Worm (Caenorhabditis elegans): ENCODE results near the gene egl-26.
A peak's percentile ranks its signal among the peaks of the same experiment; 100 is the strongest.

egl-26 gene

DNA sequence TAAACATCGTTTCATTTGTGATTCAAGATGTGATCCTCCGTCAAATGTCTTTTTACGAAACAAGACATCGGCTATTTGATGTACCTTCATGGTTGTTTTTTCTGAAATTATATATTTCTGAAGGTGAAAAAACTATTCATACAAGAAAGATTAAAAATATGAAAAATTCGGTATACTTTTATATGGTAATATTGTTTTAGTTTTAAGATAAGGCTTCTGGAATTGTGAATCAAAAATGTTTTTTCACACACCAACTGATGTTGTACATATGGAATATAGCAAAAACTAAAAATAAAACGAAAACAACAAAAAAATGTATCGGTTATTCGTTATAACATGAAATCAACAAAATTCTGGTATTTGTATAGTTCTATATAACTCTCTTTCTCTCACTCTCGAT, 32.2 kb upstream of the egl-26 start, which contains the start of gene F23F1.6:
F23F1.6 (minus strand) TSS at position 101 of the 400 bp plus-strand sequence.
- TF ChIP-seq unc-55 (GFP tag; optimal IDR thresholded peaks at IDR 0.05) (no peak), hlh-8 (tag; optimal IDR thresholded peaks at IDR 0.05) (no peak), ceh-9 (tag; optimal IDR thresholded peaks at IDR 0.05) (no peak), ama-1 (optimal IDR thresholded peaks at IDR 0.05) (no peak), ztf-16 (tag; optimal IDR thresholded peaks at IDR 0.05) (no peak), sox-4 (tag; optimal IDR thresholded peaks at IDR 0.05) (no peak), ceh-2 (tag; optimal IDR thresholded peaks at IDR 0.05) (no peak), ceh-18 (tag; optimal IDR thresholded peaks at IDR 0.05) (no peak), ref-2 (tag; optimal IDR thresholded peaks at IDR 0.05) (no peak), nfya-1 (tag; optimal IDR thresholded peaks at IDR 0.05) (no peak), odd-2 (tag; optimal IDR thresholded peaks at IDR 0.05) (no peak), mec-3 (tag; optimal IDR thresholded peaks at IDR 0.05; ENCODE audit: borderline replicate concordance) (no peak), pax-1 (tag; optimal IDR thresholded peaks at IDR 0.05) (no peak), pha-2 (tag; optimal IDR thresholded peaks at IDR 0.05) (no peak)

DNA sequence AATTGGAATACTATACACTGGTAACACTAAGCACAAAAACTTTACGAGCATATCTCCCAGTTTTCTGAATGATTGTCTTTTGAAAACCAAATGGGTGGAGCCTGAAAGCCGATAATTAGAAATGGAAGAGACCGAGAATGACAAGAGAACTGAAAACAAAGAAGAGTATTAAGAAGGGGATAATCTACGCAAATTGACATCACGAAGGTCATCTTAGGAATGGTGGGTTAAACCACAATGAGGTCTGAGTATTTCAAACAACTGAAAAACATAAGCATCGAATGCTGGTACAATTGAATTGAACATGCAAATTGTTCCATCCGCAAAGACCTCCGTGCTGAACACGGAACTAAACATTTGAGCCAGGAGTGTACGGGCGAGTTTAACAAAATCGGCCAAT, 30.0 kb upstream of the egl-26 start, which contains the start of gene spp-24:
spp-24 (minus strand) TSS at position 101 of the 400 bp plus-strand sequence.
- no peak for TF ChIP-seq pha-2 (tag; optimal IDR thresholded peaks at IDR 0.05)

DNA sequence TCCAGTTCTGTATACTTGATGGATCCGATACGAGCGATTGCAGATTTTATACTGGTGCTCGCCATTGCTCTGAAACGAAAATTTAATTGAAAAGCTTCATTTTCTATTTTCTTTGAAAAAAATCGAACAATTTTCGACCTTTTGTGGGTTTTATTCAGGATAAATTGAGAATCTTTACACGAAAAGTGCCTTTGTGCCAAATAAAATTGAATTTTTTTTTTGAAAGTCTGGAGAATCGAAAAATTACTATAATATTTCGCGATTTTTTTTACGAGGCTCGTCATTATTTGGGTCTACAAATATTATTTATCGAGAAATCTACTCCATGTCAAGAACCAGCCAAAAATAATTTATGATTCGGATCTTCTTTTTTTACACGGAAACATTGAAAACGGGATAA, 27.5 kb upstream of the egl-26 start, which contains the start of gene F23F1.10:
F23F1.10 (minus strand) TSS at position 69 of the 400 bp plus-strand sequence.
- no peak for TF ChIP-seq elt-2 (tag; optimal IDR thresholded peaks at IDR 0.05)
- no peak for TF ChIP-seq ceh-19 (GFP tag; optimal IDR thresholded peaks at IDR 0.05)

DNA sequence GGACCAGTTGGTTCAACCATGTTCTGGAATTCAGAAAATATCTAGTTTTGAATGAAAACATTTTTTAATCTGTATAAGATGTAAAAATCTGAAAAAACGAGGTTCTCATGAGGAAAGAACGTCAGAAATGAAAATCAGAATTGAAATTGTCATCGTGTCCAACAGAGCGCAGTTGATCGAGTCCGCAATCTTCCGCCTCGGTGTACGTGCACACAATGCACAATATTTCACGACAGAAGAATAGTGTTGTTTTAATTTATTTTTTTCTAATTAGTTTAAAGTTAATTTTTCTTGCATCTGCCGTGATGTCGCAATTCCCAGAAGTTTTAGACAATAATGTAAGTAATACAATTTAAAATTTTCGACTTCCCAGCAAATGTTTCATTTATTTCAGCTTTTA, 25.8 kb upstream of the egl-26 start, which contains the start of gene nfyc-1:
nfyc-1 (plus strand) TSS at position 268 of the 400 bp plus-strand sequence.
- TF ChIP-seq nfya-1 (tag; optimal IDR thresholded peaks at IDR 0.05), result peak; percentile 28
- TF ChIP-seq unc-86 (tag; optimal IDR thresholded peaks at IDR 0.05), result no peak
- no peak for TF ChIP-seq F13H6.1 (tag; optimal IDR thresholded peaks at IDR 0.05)
- no peak for TF ChIP-seq hlh-8 (tag; optimal IDR thresholded peaks at IDR 0.05)
- peak; percentile 76 for TF ChIP-seq unc-42 (tag; optimal IDR thresholded peaks at IDR 0.05)
- TF ChIP-seq unc-55 (GFP tag; optimal IDR thresholded peaks at IDR 0.05), result peak; percentile 36
- no peak for TF ChIP-seq hlh-15 (tag; optimal IDR thresholded peaks at IDR 0.05)

DNA sequence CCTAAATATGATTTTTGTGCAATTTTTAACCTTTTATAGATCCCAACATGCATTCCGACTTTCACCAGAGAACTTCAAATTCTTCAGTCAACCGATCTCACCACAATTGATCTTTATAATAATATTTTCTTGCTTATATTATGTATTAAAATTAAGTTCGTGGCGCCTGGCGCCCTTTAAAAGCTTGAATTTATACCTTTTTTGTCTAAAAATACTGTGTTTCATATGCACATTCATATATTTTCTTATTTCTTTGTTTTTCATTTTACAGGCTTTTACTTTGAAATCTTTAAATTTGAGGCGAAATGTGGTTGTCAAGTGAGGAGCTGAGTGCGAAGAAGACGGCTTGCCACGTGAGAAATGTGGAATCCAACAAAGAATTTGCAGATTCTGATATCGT, 24.7 kb upstream of the egl-26 start, which contains the start of gene rpoa-49:
rpoa-49 (plus strand) TSS at position 301 of the 400 bp plus-strand sequence.
- TF ChIP-seq elt-2 (tag; optimal IDR thresholded peaks at IDR 0.05) (no peak), ahr-1 (tag; optimal IDR thresholded peaks at IDR 0.05) (no peak), npax-4 (tag; optimal IDR thresholded peaks at IDR 0.05) (no peak), sdc-2 (tag; optimal IDR thresholded peaks at IDR 0.05) (no peak), eyg-1 (tag; optimal IDR thresholded peaks at IDR 0.05) (no peak), ceh-48 (tag; optimal IDR thresholded peaks at IDR 0.05) (no peak), pha-2 (tag; optimal IDR thresholded peaks at IDR 0.05) (no peak), ceh-18 (tag; optimal IDR thresholded peaks at IDR 0.05) (no peak), syd-9 (tag; optimal IDR thresholded peaks at IDR 0.05) (no peak), C38D4.7 (GFP tag; optimal IDR thresholded peaks at IDR 0.05) (no peak), ceh-31 (tag; optimal IDR thresholded peaks at IDR 0.05) (no peak), zip-5 (tag; optimal IDR thresholded peaks at IDR 0.05) (no peak), pag-3 (tag; optimal IDR thresholded peaks at IDR 0.05; ENCODE audit: borderline replicate concordance) (no peak), F13H6.1 (tag; optimal IDR thresholded peaks at IDR 0.05) (no peak), pha-4 (tag; optimal IDR thresholded peaks at IDR 0.05) (no peak), lin-11 (tag; optimal IDR thresholded peaks at IDR 0.05) (no peak), sox-4 (tag; optimal IDR thresholded peaks at IDR 0.05) (no peak), pax-1 (tag; optimal IDR thresholded peaks at IDR 0.05) (no peak), hlh-13 (GFP tag; optimal IDR thresholded peaks at IDR 0.05) (no peak), nhr-232 (tag; optimal IDR thresholded peaks at IDR 0.05) (no peak)

Data from whole organism, late embryonic.